Fruit fly (Drosophila melanogaster): ENCODE results near the gene CG4666.

CG4666 gene

dm6 chrX:6097578-6097977 lies 20.0 kb upstream of the CG4666 start (continued):
- TF ChIP-seq Atf3 (GFP tag; optimal IDR thresholded peaks at IDR 0.05) = peak; percentile 50
- TF ChIP-seq stc (GFP tag; IDR thresholded peaks at IDR 0.05) = peak; percentile 88
- peak; percentile 76 for TF ChIP-seq CG3847 (GFP tag; IDR thresholded peaks at IDR 0.05)
- peak; percentile 63 for TF ChIP-seq Gsc (GFP tag; IDR thresholded peaks at IDR 0.05)
- peak; percentile 79 for TF ChIP-seq fd96Cb (tag; optimal IDR thresholded peaks at IDR 0.05)
- no peak for TF ChIP-seq abd-A (tag; optimal IDR thresholded peaks at IDR 0.05)
- peak; percentile 94 for TF ChIP-seq CG14441 (GFP tag; IDR thresholded peaks at IDR 0.05)
- peak; percentile 67 for TF ChIP-seq NFAT (GFP tag; IDR thresholded peaks at IDR 0.05)
- TF ChIP-seq CG15269 (tag; optimal IDR thresholded peaks at IDR 0.05) = peak; percentile 78
- TF ChIP-seq BEAF-32 (GFP tag; optimal IDR thresholded peaks at IDR 0.05) = no peak
- TF ChIP-seq dmrt99B (tag; optimal IDR thresholded peaks at IDR 0.05) = peak; percentile 88
- no peak for TF ChIP-seq gfzf (GFP tag; optimal IDR thresholded peaks at IDR 0.05)
- TF ChIP-seq pita (GFP tag; optimal IDR thresholded peaks at IDR 0.05) = no peak
- TF ChIP-seq CG2129 (GFP tag; IDR thresholded peaks at IDR 0.05; ENCODE audit: partially characterized antibody) = no peak
- no peak for TF ChIP-seq chinmo (GFP tag; IDR thresholded peaks at IDR 0.05; ENCODE audit: partially characterized antibody)
- peak; percentile 49 for TF ChIP-seq CG31365 (tag; optimal IDR thresholded peaks at IDR 0.05)
- no peak for TF ChIP-seq usp (GFP tag; optimal IDR thresholded peaks at IDR 0.05)
- TF ChIP-seq Dref (GFP tag; IDR thresholded peaks at IDR 0.05) = 0 out of 2 replicates have a peak, but pooled peaks have one; percentile 34
- TF ChIP-seq CG4854 (GFP tag; optimal IDR thresholded peaks at IDR 0.05) = peak; percentile 59
- TF ChIP-seq Poxn (GFP tag; IDR thresholded peaks at IDR 0.05) = peak; percentile 56; the same call in 1 of the 2 replicates
- TF ChIP-seq sna (GFP tag; IDR thresholded peaks at IDR 0.05; ENCODE audit: partially characterized antibody) = no peak
- peak; percentile 87 for TF ChIP-seq H2.0 (GFP tag; IDR thresholded peaks at IDR 0.05)
- TF ChIP-seq dan (GFP tag; IDR thresholded peaks at IDR 0.05) = peak; percentile 38; the same call in 1 of the 2 replicates
- TF ChIP-seq CG15073 (GFP tag; optimal IDR thresholded peaks at IDR 0.05) = peak; percentile 25
- TF ChIP-seq CG14014 (GFP tag; IDR thresholded peaks at IDR 0.05) = peak; percentile 88
- peak; percentile 75 for TF ChIP-seq CG18262 (tag; optimal IDR thresholded peaks at IDR 0.05)
- TF ChIP-seq CTCF (GFP tag; optimal IDR thresholded peaks at IDR 0.05) = no peak
- peak; percentile 39 for TF ChIP-seq fd3F (GFP tag; optimal IDR thresholded peaks at IDR 0.05)

dm6 chrX:6094599-6094998 lies 17.0 kb upstream of the CG4666 start:
- TF ChIP-seq kni (GFP tag; optimal IDR thresholded peaks at IDR 0.05) = no peak
- no peak for TF ChIP-seq CG10959 (GFP tag; IDR thresholded peaks at IDR 0.05)
- TF ChIP-seq CG13894 (tag; optimal IDR thresholded peaks at IDR 0.05) = peak; percentile 98

dm6 chrX:6094078-6094477 lies 16.5 kb upstream of the CG4666 start:
- TF ChIP-seq lilli (GFP tag; optimal IDR thresholded peaks at IDR 0.05) (no peak), CG2116 (GFP tag; optimal IDR thresholded peaks at IDR 0.05) (no peak), nom (GFP tag; optimal IDR thresholded peaks at IDR 0.05) (no peak), CG15514 (GFP tag; optimal IDR thresholded peaks at IDR 0.05) (no peak), sc (optimal IDR thresholded peaks at IDR 0.05) (no peak), sc (GFP tag; optimal IDR thresholded peaks at IDR 0.05) (no peak), CG1832 (GFP tag; optimal IDR thresholded peaks at IDR 0.05) (no peak), gem (tag; optimal IDR thresholded peaks at IDR 0.05) (no peak), Rfx (GFP tag; IDR thresholded peaks at IDR 0.05) (0 out of 2 replicates have a peak, but pooled peaks have one; percentile 13), tup (GFP tag; optimal IDR thresholded peaks at IDR 0.05) (no peak), Med (GFP tag) (peak; percentile 11), h (optimal IDR thresholded peaks at IDR 0.05) (no peak), HLHmδ (GFP tag; optimal IDR thresholded peaks at IDR 0.05) (no peak), CG9932 (GFP tag; IDR thresholded peaks at IDR 0.05) (no peak), CG4360 (GFP tag; IDR thresholded peaks at IDR 0.05) (no peak), fu2 (GFP tag; optimal IDR thresholded peaks at IDR 0.05) (no peak), sens (GFP tag) (peak; percentile 35), croc (GFP tag; conservative IDR thresholded peaks at IDR 0.05) (no peak)
